Fruit fly (Drosophila melanogaster) Kc167 (cell line): Measurements from ENCODE around the gene TTLL15.

ENCODE experiments used
- Myc ChIP-seq: fragments of >200 bp; optimal IDR thresholded peaks from 2 replicates; lab custom pipeline; 2017; ENCODE audit warnings: missing external identifiers
- Sin3A ChIP-seq: fragments of >200 bp; optimal IDR thresholded peaks from 2 replicates; lab custom pipeline; 2018; ENCODE audit warnings: missing external identifiers
- h ChIP-seq: fragments of >200 bp; optimal IDR thresholded peaks from 3 replicates; lab custom pipeline; 2018; ENCODE audit warnings: missing external identifiers
- insv ChIP-seq: fragments of >200 bp; optimal IDR thresholded peaks from 3 replicates; lab custom pipeline; 2018; ENCODE audit warnings: missing external identifiers
- psq ChIP-seq: fragments of >200 bp; optimal IDR thresholded peaks from 2 replicates; lab custom pipeline; 2017; ENCODE audit warnings: missing external identifiers
- ttk ChIP-seq: sonication (Bioruptor generic); optimal IDR thresholded peaks from 2 replicates; lab custom pipeline; 2017; ENCODE audit warnings: missing external identifiers

TTLL15 gene

dm6 chr3R:10815032-10815431 is at the start of gene TTLL15, which contains the start of gene CG14693:
TSS of gene TTLL15 (plus strand) at chr3R:10815288.
TSS of gene CG14693 (minus strand) at chr3R:10815047.
- no peak for TF ChIP-seq Myc (lab: Kevin White, UChicago)
- TF ChIP-seq h (lab: Kevin White, UChicago) = no peak
- TF ChIP-seq psq (lab: Kevin White, UChicago) = no peak
- TF ChIP-seq ttk (lab: Kevin White, UChicago) = no peak

dm6 chr3R:10767526-10767925 is 47.6 kb upstream of the TTLL15 start, which contains the start of gene TfIIFbeta:
TSS of gene TfIIFbeta (minus strand) at chr3R:10767804.
- TF ChIP-seq Sin3A (lab: Kevin White, UChicago) (no peak), insv (lab: Kevin White, UChicago) (no peak), ttk (lab: Kevin White, UChicago) (no peak), Myc (lab: Kevin White, UChicago) (no peak), psq (lab: Kevin White, UChicago) (no peak), h (lab: Kevin White, UChicago) (no peak)

dm6 chr3R:10775246-10775645 is 39.8 kb upstream of the TTLL15 start:
- no peak for TF ChIP-seq psq (lab: Kevin White, UChicago)
- no peak for TF ChIP-seq Sin3A (lab: Kevin White, UChicago)
- TF ChIP-seq insv (lab: Kevin White, UChicago) = no peak
- no peak for TF ChIP-seq Myc (lab: Kevin White, UChicago)
- TF ChIP-seq h (lab: Kevin White, UChicago) = no peak
- no peak for TF ChIP-seq ttk (lab: Kevin White, UChicago)

- TF ChIP-seq insv (lab: Kevin White, UChicago) (no peak), h (lab: Kevin White, UChicago) (no peak), Sin3A (lab: Kevin White, UChicago) (no peak), ttk (lab: Kevin White, UChicago) (no peak), Myc (lab: Kevin White, UChicago) (no peak), psq (lab: Kevin White, UChicago) (no peak)
Observed at dm6 chr3R:10776047-10776659, 38.9 kb upstream of the TTLL15 start.

dm6 chr3R:10777274-10777673 is 37.8 kb upstream of the TTLL15 start, which contains the start of the genes CG45076, CG45078 and fau:
TSS of gene CG45076 (minus strand) at chr3R:10777374.
TSS of gene CG45078 (minus strand) at chr3R:10777374.
TSS of gene fau (minus strand) at chr3R:10777374.
- TF ChIP-seq psq (lab: Kevin White, UChicago) = no peak
- no peak for TF ChIP-seq ttk (lab: Kevin White, UChicago)
- TF ChIP-seq insv (lab: Kevin White, UChicago) = no peak
- TF ChIP-seq Myc (lab: Kevin White, UChicago) = no peak

- TF ChIP-seq ttk (lab: Kevin White, UChicago) (no peak), Sin3A (lab: Kevin White, UChicago) (no peak), psq (lab: Kevin White, UChicago) (no peak)
Observed at dm6 chr3R:10778151-10778550, 36.9 kb upstream of the TTLL15 start.

- no peak for TF ChIP-seq Myc (lab: Kevin White, UChicago)
- TF ChIP-seq ttk (lab: Kevin White, UChicago) = no peak
- TF ChIP-seq insv (lab: Kevin White, UChicago) = no peak
- no peak for TF ChIP-seq Sin3A (lab: Kevin White, UChicago)
- no peak for TF ChIP-seq h (lab: Kevin White, UChicago)
- TF ChIP-seq psq (lab: Kevin White, UChicago) = no peak
Observed at dm6 chr3R:10779269-10779668, 35.8 kb upstream of the TTLL15 start, which contains the start of gene Desi. TSS of gene Desi (plus strand) at chr3R:10779569.

dm6 chr3R:10780161-10780560 is 34.9 kb upstream of the TTLL15 start:
- TF ChIP-seq h (lab: Kevin White, UChicago) (no peak), insv (lab: Kevin White, UChicago) (no peak), psq (lab: Kevin White, UChicago) (no peak), ttk (lab: Kevin White, UChicago) (no peak), Myc (lab: Kevin White, UChicago) (no peak), Sin3A (lab: Kevin White, UChicago) (no peak)

dm6 chr3R:10782167-10782566 is 32.9 kb upstream of the TTLL15 start, which contains the start of gene CG42633:
TSS of gene CG42633 (minus strand) at chr3R:10782267.
- TF ChIP-seq ttk (lab: Kevin White, UChicago) (no peak), psq (lab: Kevin White, UChicago) (no peak), insv (lab: Kevin White, UChicago) (no peak), h (lab: Kevin White, UChicago) (no peak), Myc (lab: Kevin White, UChicago) (no peak), Sin3A (lab: Kevin White, UChicago) (no peak)

dm6 chr3R:10784058-10784499 is 31.0 kb upstream of the TTLL15 start, which contains the start of the genes mRpL37 and Rbp1:
TSS of gene mRpL37 (minus strand) at chr3R:10784092.
TSS of gene Rbp1 (plus strand) at chr3R:10784383.
- TF ChIP-seq Myc (lab: Kevin White, UChicago) = no peak
- TF ChIP-seq psq (lab: Kevin White, UChicago) = no peak
- no peak for TF ChIP-seq Sin3A (lab: Kevin White, UChicago)

dm6 chr3R:10788186-10788585 is 26.9 kb upstream of the TTLL15 start, which contains the start of the genes Art1 and Mcm5:
TSS of gene Art1 (minus strand) at chr3R:10788226.
TSS of gene Mcm5 (plus strand) at chr3R:10788524.
- no peak for TF ChIP-seq Myc (lab: Kevin White, UChicago)
- no peak for TF ChIP-seq psq (lab: Kevin White, UChicago)
- no peak for TF ChIP-seq Sin3A (lab: Kevin White, UChicago)
- TF ChIP-seq ttk (lab: Kevin White, UChicago) = no peak
- no peak for TF ChIP-seq insv (lab: Kevin White, UChicago)
- no peak for TF ChIP-seq h (lab: Kevin White, UChicago)
